Worm (Caenorhabditis elegans) whole organism, young adult: Measurements from ENCODE around the gene ceh-48.

Experiments used
- K11D2.4 ChIP-seq: fragments of 200-800 bp; sonication (Bioruptor generic); IDR thresholded peaks from 2 replicates; pipeline ENCODE4 v1.3.6; 2022; ENCODE audit warnings: missing genetic modification reagents, missing genetic modification characterization, missing compliant biosample characterization
- ztf-25 ChIP-seq: fragments of 200-800 bp; sonication (Bioruptor generic); IDR thresholded peaks from 2 replicates; pipeline ENCODE4 v1.3.6; 2022; ENCODE audit warnings: missing genetic modification reagents, missing genetic modification characterization, missing compliant biosample characterization

DNA sequence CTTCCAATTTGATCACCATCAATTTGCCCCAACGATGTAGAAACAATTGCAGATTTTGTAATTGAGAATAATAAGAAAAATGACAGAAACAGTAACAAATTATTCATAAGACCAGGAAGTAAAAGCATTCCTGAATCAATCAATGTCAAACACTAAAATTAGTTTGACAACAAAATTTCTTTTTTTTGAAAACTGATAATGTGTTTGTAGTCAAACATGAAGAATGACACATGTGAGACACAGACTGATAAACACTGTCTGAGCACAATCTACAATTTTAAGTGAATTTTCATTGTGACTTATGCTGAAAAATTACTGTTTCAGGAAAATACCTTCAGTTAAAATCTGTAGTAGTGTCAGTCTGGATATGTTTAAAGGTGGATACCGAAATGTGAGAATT, 9.8 kb upstream of the ceh-48 start, which contains the start of the genes cest-4 and C17H12.11:
- TF ChIP-seq ztf-25, result no peak
- TF ChIP-seq K11D2.4 (GFP tag; lab: Robert Waterston, UW), result no peak
